Worm (Caenorhabditis elegans): ENCODE results near the gene sup-35.
"Not testable (repeated sequence)": the region's sequence is repeated elsewhere in the genome, so short reads cannot be mapped to it uniquely, and the experiment has no call there.

DNA sequence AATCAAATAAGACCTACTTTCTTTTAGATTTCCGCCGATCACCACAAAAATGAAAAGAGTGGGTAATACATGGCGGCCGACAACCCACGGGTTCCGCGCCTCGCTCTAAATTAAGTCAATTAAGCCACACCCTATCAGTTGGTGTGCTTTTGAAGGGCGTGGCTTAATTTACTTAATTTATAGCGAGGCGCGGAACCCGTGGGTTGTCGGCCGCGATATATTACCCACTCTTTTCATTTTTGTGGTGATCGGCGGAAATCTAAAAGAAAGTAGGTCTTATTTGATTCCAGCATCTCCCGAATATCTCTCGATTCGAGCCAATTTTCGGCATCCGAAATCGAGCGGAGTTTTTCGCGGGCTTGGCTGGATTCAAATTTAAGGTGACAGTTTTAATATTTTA lies 919 bp downstream of the sup-35 start:
- TF ChIP-seq pqm-1, R02D3.7, egl-27, ztf-4, unc-39, skn-1, elt-1 (tag; optimal IDR thresholded peaks at IDR 0.05): not testable (repeated sequence)
